Worm (Caenorhabditis elegans): ENCODE data around the gene cdh-5.

cdh-5 gene

DNA sequence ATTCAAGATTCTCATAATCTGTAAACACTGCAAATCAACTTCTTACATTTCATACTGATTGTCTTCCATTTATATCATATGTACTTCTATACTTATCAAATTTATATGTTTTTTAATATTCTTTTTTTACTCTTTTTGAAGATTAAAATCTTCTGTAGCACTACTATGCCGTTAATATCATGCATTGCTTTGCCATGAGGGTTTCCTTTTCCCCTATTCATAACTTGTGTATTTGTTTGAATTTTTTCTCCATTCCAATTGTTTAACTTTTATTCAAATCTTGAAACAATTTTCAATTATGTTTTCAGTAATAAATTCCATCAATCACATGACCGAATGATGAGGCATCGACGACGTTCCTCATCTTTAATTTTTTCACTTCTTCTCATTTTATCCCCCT, at the start of gene cdh-5:
Gene cdh-5 (plus strand): TSS at position 301 of the 400 bp plus-strand sequence.
- no peak for TF ChIP-seq zag-1 (tag; optimal IDR thresholded peaks at IDR 0.05)
- no peak for TF ChIP-seq egl-5 (tag; optimal IDR thresholded peaks at IDR 0.05)
- TF ChIP-seq aly-2 (tag; optimal IDR thresholded peaks at IDR 0.05) = no peak
- no peak for TF ChIP-seq daf-12 (tag; optimal IDR thresholded peaks at IDR 0.05)
- no peak for TF ChIP-seq nhr-76 (tag; optimal IDR thresholded peaks at IDR 0.05)
- TF ChIP-seq nhr-11 (tag; optimal IDR thresholded peaks at IDR 0.05) = no peak
- TF ChIP-seq nhr-43 (tag; optimal IDR thresholded peaks at IDR 0.05; ENCODE audit: poor library complexity, severe bottlenecking) = no peak
- TF ChIP-seq egl-27 (tag; optimal IDR thresholded peaks at IDR 0.05) = no peak
- TF ChIP-seq mdl-1 (tag; optimal IDR thresholded peaks at IDR 0.05) = no peak
- no peak for TF ChIP-seq ama-1 (optimal IDR thresholded peaks at IDR 0.05)
- TF ChIP-seq ZK546.5 (tag; optimal IDR thresholded peaks at IDR 0.05) = no peak
- no peak for TF ChIP-seq ztf-4 (tag; optimal IDR thresholded peaks at IDR 0.05)
- TF ChIP-seq nhr-23 (tag; optimal IDR thresholded peaks at IDR 0.05) = no peak
- TF ChIP-seq hmg-11 (tag; optimal IDR thresholded peaks at IDR 0.05) = no peak
- no peak for TF ChIP-seq pqm-1 (tag; optimal IDR thresholded peaks at IDR 0.05)
- TF ChIP-seq fkh-10 (GFP tag; optimal IDR thresholded peaks at IDR 0.05) = no peak
- TF ChIP-seq sea-2 (GFP tag; optimal IDR thresholded peaks at IDR 0.05) = no peak
- TF ChIP-seq ztf-11 (tag; optimal IDR thresholded peaks at IDR 0.05) = no peak

DNA sequence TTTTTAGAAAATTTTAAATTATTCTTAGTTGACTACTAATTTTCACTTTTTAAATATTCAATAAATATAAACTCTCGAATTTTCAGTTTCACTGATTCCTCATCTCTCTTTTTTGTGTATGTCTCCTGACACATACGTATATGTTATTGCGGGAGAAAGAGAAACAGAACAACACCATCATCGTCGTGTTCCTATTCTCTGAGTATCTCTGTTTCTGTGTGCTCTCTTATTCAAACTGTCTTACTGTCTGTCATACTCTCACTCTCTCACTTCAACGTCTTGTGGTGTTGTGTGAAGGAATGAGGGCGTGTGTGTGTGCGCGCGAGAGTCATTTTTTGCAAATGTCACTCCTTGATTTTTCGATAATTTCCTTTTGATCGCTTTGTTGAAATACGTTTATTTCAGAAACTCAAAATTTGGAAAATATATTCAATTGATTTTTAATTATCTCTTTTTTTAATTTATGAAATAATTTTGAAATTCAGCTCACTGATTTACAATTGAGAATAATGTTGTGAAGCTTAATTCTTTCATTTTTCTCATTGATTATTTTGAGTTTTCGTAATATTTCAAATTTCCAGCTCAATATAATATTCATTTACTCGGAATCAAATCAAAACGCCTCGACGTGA, 48.5 kb upstream of the cdh-5 start, which contains the start of gene lin-49:
Gene lin-49 (plus strand): TSS at position 582 of the 632 bp plus-strand sequence.
- TF ChIP-seq jun-1 (tag; optimal IDR thresholded peaks at IDR 0.05) (peak; percentile 30), egl-27 (tag; optimal IDR thresholded peaks at IDR 0.05) (no peak), ZK546.5 (tag; optimal IDR thresholded peaks at IDR 0.05) (no peak), sea-2 (GFP tag; optimal IDR thresholded peaks at IDR 0.05) (no peak), pha-4 (tag; optimal IDR thresholded peaks at IDR 0.05) (peak; percentile 93), nhr-76 (tag; optimal IDR thresholded peaks at IDR 0.05) (no peak), fkh-10 (GFP tag; optimal IDR thresholded peaks at IDR 0.05) (no peak), ztf-4 (tag; optimal IDR thresholded peaks at IDR 0.05) (peak; percentile 1), lin-15B (tag; optimal IDR thresholded peaks at IDR 0.05) (peak; percentile 61), R02D3.7 (tag; optimal IDR thresholded peaks at IDR 0.05) (no peak), hmg-11 (tag; optimal IDR thresholded peaks at IDR 0.05) (peak; percentile 88), lin-39 (tag; optimal IDR thresholded peaks at IDR 0.05) (peak; percentile 27), ztf-11 (tag; optimal IDR thresholded peaks at IDR 0.05) (no peak), nhr-11 (tag; optimal IDR thresholded peaks at IDR 0.05) (peak; percentile 16), nhr-237 (tag; optimal IDR thresholded peaks at IDR 0.05) (no peak), fos-1 (tag; optimal IDR thresholded peaks at IDR 0.05) (no peak), mml-1 (tag; optimal IDR thresholded peaks at IDR 0.05) (no peak), ceh-9 (tag; optimal IDR thresholded peaks at IDR 0.05) (no peak), pqm-1 (tag; optimal IDR thresholded peaks at IDR 0.05) (peak; percentile 35), ceh-16 (tag; optimal IDR thresholded peaks at IDR 0.05) (no peak), fkh-2 (tag; optimal IDR thresholded peaks at IDR 0.05) (no peak), ceh-28 (tag; optimal IDR thresholded peaks at IDR 0.05) (peak; percentile 65), elt-2 (tag; optimal IDR thresholded peaks at IDR 0.05) (peak; percentile 54), unc-62 (GFP tag; optimal IDR thresholded peaks at IDR 0.05) (no peak), nhr-23 (tag; optimal IDR thresholded peaks at IDR 0.05) (peak; percentile 79), nhr-12 (tag; optimal IDR thresholded peaks at IDR 0.05) (no peak), ceh-82 (tag; optimal IDR thresholded peaks at IDR 0.05) (no peak), elt-3 (tag; optimal IDR thresholded peaks at IDR 0.05) (no peak), skn-1 (tag; optimal IDR thresholded peaks at IDR 0.05) (peak; percentile 41), snpc-4 (tag; optimal IDR thresholded peaks at IDR 0.05) (peak; percentile 56), nhr-43 (tag; optimal IDR thresholded peaks at IDR 0.05; ENCODE audit: poor library complexity, severe bottlenecking) (peak; percentile 42), nhr-28 (tag; optimal IDR thresholded peaks at IDR 0.05) (no peak), mdl-1 (tag; optimal IDR thresholded peaks at IDR 0.05) (no peak), lsy-12 (tag; optimal IDR thresholded peaks at IDR 0.05) (no peak), nhr-25 (tag; optimal IDR thresholded peaks at IDR 0.05) (peak; percentile 75), tbx-2 (tag; optimal IDR thresholded peaks at IDR 0.05) (no peak), eor-1 (tag; optimal IDR thresholded peaks at IDR 0.05) (no peak), nhr-77 (tag; optimal IDR thresholded peaks at IDR 0.05) (no peak), zag-1 (tag; optimal IDR thresholded peaks at IDR 0.05) (no peak), daf-12 (tag; optimal IDR thresholded peaks at IDR 0.05) (no peak), elt-1 (tag; optimal IDR thresholded peaks at IDR 0.05) (peak; percentile 58), ama-1 (optimal IDR thresholded peaks at IDR 0.05) (no peak), nhr-67 (tag; optimal IDR thresholded peaks at IDR 0.05) (no peak), nfya-1 (tag; optimal IDR thresholded peaks at IDR 0.05; ENCODE audit: insufficient read depth) (peak; percentile 80), egl-5 (tag; optimal IDR thresholded peaks at IDR 0.05) (no peak), unc-39 (tag; optimal IDR thresholded peaks at IDR 0.05) (no peak), aly-2 (tag; optimal IDR thresholded peaks at IDR 0.05) (no peak)
